Fruit fly (Drosophila melanogaster) whole organism, embryonic: ENCODE results near the gene flip.

Experiments used
- Atf3 ChIP-seq: fragments of 200-800 bp; sonication (Bioruptor generic); optimal IDR thresholded peaks from 3 replicates; lab custom pipeline; 2016; ENCODE audit warnings: missing biosample characterization, missing genetic modification characterization
- Atf6 ChIP-seq: fragments of 200-800 bp; sonication (Bioruptor generic); IDR thresholded peaks from 2 replicates; pipeline ENCODE4 v1.3.6; 2022; ENCODE audit warnings: missing biosample characterization, missing genetic modification characterization
- Bgb ChIP-seq: fragments of 200-800 bp; sonication (Bioruptor generic); IDR thresholded peaks from 2 replicates; pipeline ENCODE4 v1.3.6; 2022; ENCODE audit warnings: missing biosample characterization, missing genetic modification characterization; ENCODE audit not compliant: partially characterized antibody
- CG10321 ChIP-seq: fragments of 200-800 bp; sonication (Bioruptor generic); IDR thresholded peaks from 2 replicates; pipeline ENCODE4 v1.3.6; 2022; ENCODE audit warnings: missing biosample characterization, missing genetic modification characterization
- CG13123 ChIP-seq: fragments of 200-800 bp; sonication (Bioruptor generic); optimal IDR thresholded peaks from 2 replicates; lab custom pipeline; 2016; ENCODE audit warnings: missing biosample characterization, missing genetic modification characterization
- CG13894 ChIP-seq: fragments of 200-800 bp; sonication (Bioruptor generic); optimal IDR thresholded peaks from 3 replicates; lab custom pipeline; 2018; ENCODE audit warnings: missing biosample characterization, mild to moderate bottlenecking, missing genetic modification characterization, moderate library complexity
- CG14014 ChIP-seq: fragments of 200-800 bp; sonication (Bioruptor generic); IDR thresholded peaks from 2 replicates; pipeline ENCODE4 v1.3.6; 2022; ENCODE audit warnings: missing biosample characterization, missing genetic modification characterization
- CG14050 ChIP-seq: fragments of 200-800 bp; sonication (Bioruptor generic); IDR thresholded peaks from 3 replicates; pipeline ENCODE4 v1.3.6; 2022; ENCODE audit warnings: missing biosample characterization, missing genetic modification characterization
- CG14710 ChIP-seq: fragments of 200-800 bp; sonication (Bioruptor generic); optimal IDR thresholded peaks from 3 replicates; lab custom pipeline; 2019; ENCODE audit warnings: missing biosample characterization, mild to moderate bottlenecking, missing genetic modification characterization, moderate library complexity
- CG16779 ChIP-seq: fragments of 200-800 bp; sonication (Bioruptor generic); IDR thresholded peaks from 2 replicates; pipeline ENCODE4 v1.3.6; 2022; ENCODE audit warnings: missing biosample characterization, missing genetic modification characterization
- CG17328 ChIP-seq: fragments of 200-800 bp; sonication (Bioruptor generic); IDR thresholded peaks from 2 replicates; pipeline ENCODE4 v1.3.6; 2022; ENCODE audit warnings: missing biosample characterization, missing genetic modification characterization
- CG1832 ChIP-seq: fragments of 200-800 bp; sonication (Bioruptor generic); optimal IDR thresholded peaks from 2 replicates; lab custom pipeline; 2017; ENCODE audit warnings: missing biosample characterization, mild to moderate bottlenecking, missing genetic modification characterization, inconsistent platforms
- CG2199 ChIP-seq: fragments of 200-800 bp; sonication (Bioruptor generic); IDR thresholded peaks from 3 replicates; pipeline ENCODE4 v1.3.6; 2022; ENCODE audit warnings: missing biosample characterization, missing genetic modification characterization
- CG2202 ChIP-seq: fragments of 200-800 bp; sonication (Bioruptor generic); optimal IDR thresholded peaks from 2 replicates; lab custom pipeline; 2018; ENCODE audit warnings: missing biosample characterization, mild to moderate bottlenecking, missing genetic modification characterization
- CG30020 ChIP-seq: fragments of 200-800 bp; optimal IDR thresholded peaks from 2 replicates; lab custom pipeline; 2019; ENCODE audit warnings: missing biosample characterization, mild to moderate bottlenecking, missing genetic modification characterization, moderate library complexity
- CG3995 ChIP-seq: fragments of 200-800 bp; sonication (Bioruptor generic); optimal IDR thresholded peaks from 3 replicates; lab custom pipeline; 2016; ENCODE audit warnings: missing biosample characterization, missing genetic modification characterization
- CG4854 ChIP-seq: fragments of 200-800 bp; sonication (Bioruptor generic); optimal IDR thresholded peaks from 2 replicates; lab custom pipeline; 2016; ENCODE audit warnings: missing biosample characterization, missing genetic modification characterization, inconsistent platforms
- CG6689 ChIP-seq: fragments of 200-800 bp; sonication (Bioruptor generic); IDR thresholded peaks from 2 replicates; pipeline ENCODE4 v1.3.6; 2022; ENCODE audit warnings: missing biosample characterization, missing genetic modification characterization
- CG7372 ChIP-seq: fragments of 200-800 bp; sonication (Bioruptor generic); IDR thresholded peaks from 2 replicates; pipeline ENCODE4 v1.3.6; 2022; ENCODE audit warnings: missing biosample characterization, missing genetic modification characterization
- CG8281 ChIP-seq: fragments of 200-800 bp; sonication (Bioruptor generic); optimal IDR thresholded peaks from 2 replicates; lab custom pipeline; 2018; ENCODE audit warnings: missing biosample characterization, mild to moderate bottlenecking, missing genetic modification characterization, moderate library complexity
- CkIIα-i1 ChIP-seq: fragments of 200-800 bp; sonication (Bioruptor generic); IDR thresholded peaks from 2 replicates; pipeline ENCODE4 v1.3.6; 2022; ENCODE audit warnings: missing biosample characterization, missing genetic modification characterization
- Dbx ChIP-seq: fragments of 200-800 bp; sonication (Bioruptor generic); IDR thresholded peaks from 3 replicates; pipeline ENCODE4 v1.3.6; 2022; ENCODE audit warnings: missing biosample characterization, missing genetic modification characterization
- Doc2 ChIP-seq: fragments of 200-800 bp; sonication (Bioruptor generic); IDR thresholded peaks from 2 replicates; pipeline ENCODE4 v1.3.6; 2022; ENCODE audit warnings: missing biosample characterization, missing genetic modification characterization
- Dp ChIP-seq: fragments of 200-800 bp; sonication (Bioruptor generic); optimal IDR thresholded peaks from 2 replicates; lab custom pipeline; 2018; ENCODE audit warnings: missing biosample characterization, mild to moderate bottlenecking, missing genetic modification characterization, moderate library complexity
- Ets65A ChIP-seq: fragments of 200-800 bp; sonication (Bioruptor generic); peaks from one replicate; lab custom pipeline; 2016; ENCODE audit warnings: missing biosample characterization, missing genetic modification characterization
- Hand ChIP-seq: fragments of 200-800 bp; sonication (Bioruptor generic); optimal IDR thresholded peaks from 2 replicates; lab custom pipeline; 2017; ENCODE audit warnings: mild to moderate bottlenecking, missing biosample characterization, missing genetic modification reagents, missing genetic modification characterization
- Hey ChIP-seq: fragments of 200-800 bp; sonication (Bioruptor generic); optimal IDR thresholded peaks from 3 replicates; lab custom pipeline; 2018; ENCODE audit warnings: missing biosample characterization, mild to moderate bottlenecking, missing genetic modification characterization
- Med ChIP-seq: fragments of 200-800 bp; sonication (Bioruptor generic); peaks from one replicate; lab custom pipeline; 2016; ENCODE audit warnings: missing biosample characterization, missing genetic modification characterization, mild to moderate bottlenecking, inconsistent platforms, moderate library complexity
- Trl ChIP-seq, 3 experiments: fragments of >200 bp in 2 of 3; fragments of 200-800 bp in 1 of 3; sonication (Bioruptor generic) in 1 of 3; optimal IDR thresholded peaks; 2 replicates in 1 of 3; 3 replicates in 2 of 3; lab custom pipeline; 2016 to 2017; ENCODE audit warnings: missing biosample characterization in 1 of 3, missing genetic modification characterization in 1 of 3
- YL-1 ChIP-seq: fragments of 200-800 bp; sonication (Bioruptor generic); optimal IDR thresholded peaks from 3 replicates; lab custom pipeline; 2017; ENCODE audit warnings: missing biosample characterization, mild to moderate bottlenecking, missing genetic modification characterization
- abd-A ChIP-seq: fragments of 200-800 bp; sonication (Bioruptor generic); optimal IDR thresholded peaks from 3 replicates; lab custom pipeline; 2019; ENCODE audit warnings: missing biosample characterization, mild to moderate bottlenecking, missing genetic modification characterization, moderate library complexity
- br ChIP-seq: fragments of >200 bp; optimal IDR thresholded peaks from 2 replicates; lab custom pipeline; 2017
- chn ChIP-seq: fragments of 200-800 bp; sonication (Bioruptor generic); optimal IDR thresholded peaks from 2 replicates; lab custom pipeline; 2016; ENCODE audit warnings: missing biosample characterization, missing genetic modification characterization
- ci ChIP-seq: fragments of 200-800 bp; sonication (Bioruptor generic); IDR thresholded peaks from 3 replicates; pipeline ENCODE4 v1.3.6; 2022; ENCODE audit warnings: missing biosample characterization, missing genetic modification characterization
- crol ChIP-seq: fragments of 200-800 bp; sonication (Bioruptor generic); IDR thresholded peaks from 2 replicates; pipeline ENCODE4 v1.3.6; 2022; ENCODE audit warnings: missing biosample characterization, missing genetic modification characterization
- fd102C ChIP-seq: fragments of 200-800 bp; sonication (Bioruptor generic); optimal IDR thresholded peaks from 2 replicates; lab custom pipeline; 2018; ENCODE audit warnings: missing biosample characterization, mild to moderate bottlenecking, missing genetic modification characterization, moderate library complexity
- gce ChIP-seq: fragments of 200-800 bp; sonication (Bioruptor generic); IDR thresholded peaks from 3 replicates; pipeline ENCODE4 v1.3.6; 2022; ENCODE audit warnings: missing biosample characterization, missing genetic modification characterization
- insv ChIP-seq, 2 experiments: fragments of 200-800 bp; sonication (Bioruptor generic); optimal IDR thresholded peaks; 3 replicates each; lab custom pipeline; 2016 to 2018; ENCODE audit warnings: missing biosample characterization in 2 of 2, missing genetic modification characterization in 2 of 2
- lilli ChIP-seq: fragments of 200-800 bp; sonication (Bioruptor generic); optimal IDR thresholded peaks from 3 replicates; lab custom pipeline; 2016; ENCODE audit warnings: missing biosample characterization, missing genetic modification characterization
- lov ChIP-seq, 2 experiments: fragments of 200-800 bp in 1 of 2; fragments of >200 bp in 1 of 2; sonication (Bioruptor generic) in 1 of 2; IDR thresholded peaks in 1 of 2; optimal IDR thresholded peaks in 1 of 2; 2 replicates in 1 of 2; 3 replicates in 1 of 2; pipeline versions ENCODE4 v1.3.6 to Lab custom; 2017 to 2022; ENCODE audit warnings: missing biosample characterization in 1 of 2, missing genetic modification characterization in 1 of 2
- mam ChIP-seq: fragments of 200-800 bp; sonication (Bioruptor generic); optimal IDR thresholded peaks from 3 replicates; lab custom pipeline; 2016; ENCODE audit warnings: missing biosample characterization, missing genetic modification characterization
- nerfin-1 ChIP-seq: fragments of 200-800 bp; sonication (Bioruptor generic); optimal IDR thresholded peaks from 3 replicates; lab custom pipeline; 2019; ENCODE audit warnings: missing biosample characterization, mild to moderate bottlenecking, missing genetic modification characterization, moderate library complexity
- pros ChIP-seq: fragments of 200-800 bp; sonication (Bioruptor generic); optimal IDR thresholded peaks from 3 replicates; lab custom pipeline; 2019; ENCODE audit warnings: missing biosample characterization, mild to moderate bottlenecking, missing genetic modification characterization, moderate library complexity
- repo ChIP-seq: fragments of 200-800 bp; sonication (Bioruptor generic); optimal IDR thresholded peaks from 2 replicates; lab custom pipeline; 2016; ENCODE audit warnings: missing biosample characterization, missing genetic modification characterization
- schlank ChIP-seq: fragments of 200-800 bp; sonication (Bioruptor generic); optimal IDR thresholded peaks from 2 replicates; lab custom pipeline; 2018; ENCODE audit warnings: missing biosample characterization, mild to moderate bottlenecking, missing genetic modification characterization
- slp2 ChIP-seq: fragments of 200-800 bp; sonication (Bioruptor generic); optimal IDR thresholded peaks from 2 replicates; lab custom pipeline; 2016; ENCODE audit warnings: missing biosample characterization, missing genetic modification characterization
- ssp ChIP-seq: fragments of 200-800 bp; sonication (Bioruptor generic); IDR thresholded peaks from 2 replicates; pipeline ENCODE4 v1.3.6; 2022; ENCODE audit warnings: missing biosample characterization, missing genetic modification characterization
- stc ChIP-seq: fragments of 200-800 bp; sonication (Bioruptor generic); IDR thresholded peaks from 2 replicates; pipeline ENCODE4 v1.3.6; 2022; ENCODE audit warnings: missing biosample characterization, missing genetic modification characterization
- trem ChIP-seq: fragments of 200-800 bp; optimal IDR thresholded peaks from 3 replicates; lab custom pipeline; 2019; ENCODE audit warnings: missing biosample characterization, mild to moderate bottlenecking, missing genetic modification characterization, moderate library complexity
- vvl ChIP-seq: fragments of 200-800 bp; sonication (Bioruptor generic); IDR thresholded peaks from 2 replicates; pipeline ENCODE4 v1.3.6; 2022; ENCODE audit warnings: missing biosample characterization, missing genetic modification characterization

Gene flip

DNA sequence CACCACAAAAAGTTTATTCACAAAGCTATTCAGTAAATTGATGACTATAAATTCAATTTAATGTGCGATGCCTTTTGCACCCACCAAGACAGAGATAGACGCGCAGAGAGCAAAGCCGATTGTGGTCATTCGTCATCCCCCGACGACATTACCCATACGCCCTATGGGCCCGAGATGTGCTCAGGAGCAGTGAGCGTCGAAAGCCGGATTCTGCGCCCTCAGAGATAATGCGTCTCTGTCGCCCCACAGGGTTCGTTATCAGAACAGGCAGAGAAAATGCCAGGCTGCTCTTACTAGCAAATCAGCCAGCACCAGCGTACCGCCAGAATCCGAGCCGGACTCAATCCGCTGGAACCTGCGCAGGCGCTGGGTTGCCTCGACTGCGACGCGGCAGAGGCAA is 13.6 kb upstream of the flip start (continued):
- TF ChIP-seq CG4854 = no peak
- TF ChIP-seq CG1832 (GFP tag; lab: Kevin White, UChicago) = peak; percentile 19
- TF ChIP-seq CG17328 (GFP tag; lab: Robert Waterston, UW) = no peak
- no peak for TF ChIP-seq Atf6 (GFP tag; lab: Robert Waterston, UW)
- no peak for TF ChIP-seq stc (GFP tag; lab: Robert Waterston, UW)
- no peak for TF ChIP-seq lilli (GFP tag; lab: Kevin White, UChicago)
- no peak for TF ChIP-seq Hand (GFP tag; lab: Kevin White, UChicago)
- TF ChIP-seq repo (GFP tag; lab: Kevin White, UChicago) = no peak
- no peak for TF ChIP-seq YL-1
- no peak for TF ChIP-seq CkIIα-i1 (GFP tag; lab: Robert Waterston, UW)
- no peak for TF ChIP-seq insv (GFP tag; optimal IDR thresholded peaks at IDR 0.05; lab: Kevin White, UChicago)
- peak; percentile 4 to 13 for TF ChIP-seq Trl (optimal IDR thresholded peaks at IDR 0.05; lab: Kevin White, UChicago)
- TF ChIP-seq Trl (GFP tag; optimal IDR thresholded peaks at IDR 0.05; lab: Kevin White, UChicago) = no peak
- TF ChIP-seq CG13894 (tag; lab: Kevin White, UChicago) = peak; percentile 13
- TF ChIP-seq CG7372 (GFP tag; lab: Robert Waterston, UW) = no peak
- no peak for TF ChIP-seq Bgb (GFP tag; lab: Robert Waterston, UW)
- no peak for TF ChIP-seq br (lab: Kevin White, UChicago)
- TF ChIP-seq CG13123 = no peak
- TF ChIP-seq Dp (GFP tag; lab: Kevin White, UChicago) = no peak
- no peak for TF ChIP-seq pros (GFP tag; lab: Kevin White, UChicago)
- TF ChIP-seq CG10321 = no peak
- no peak for TF ChIP-seq gce (GFP tag; lab: Robert Waterston, UW)
- TF ChIP-seq CG14014 = no peak
- TF ChIP-seq, all 482 proteins: peak for 15

DNA sequence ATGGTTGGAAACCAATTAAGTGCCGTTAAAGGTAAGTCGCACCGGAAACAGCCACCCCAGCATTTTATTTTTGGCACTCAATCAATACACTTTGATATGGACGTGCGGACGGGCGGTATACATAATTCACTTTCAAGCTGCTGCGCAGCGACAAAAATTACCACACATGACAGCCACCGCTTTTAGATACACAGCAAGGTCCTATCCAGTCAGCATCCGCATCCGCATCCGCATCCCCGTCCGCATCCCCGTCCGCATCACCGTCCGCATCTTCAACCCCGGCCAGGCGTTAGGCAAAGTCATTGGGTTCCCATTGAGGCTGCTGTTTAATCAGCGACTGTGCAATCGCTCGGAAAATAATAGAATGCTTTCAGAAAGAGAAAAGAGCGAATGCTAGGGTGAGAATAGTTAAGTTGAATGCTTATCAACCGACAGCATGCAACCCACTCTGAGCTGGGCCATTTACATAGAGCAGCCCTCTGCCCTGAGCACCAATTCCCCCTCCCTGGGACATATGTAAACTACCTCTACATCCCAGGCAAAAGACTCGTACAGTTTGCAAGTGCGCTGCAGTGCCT is 6.7 kb upstream of the flip start:
- TF ChIP-seq lov (optimal IDR thresholded peaks at IDR 0.05; lab: Kevin White, UChicago) = no peak
- 0 out of 3 replicates have a peak, but pooled peaks have one; percentile 50 for TF ChIP-seq lov (GFP tag; IDR thresholded peaks at IDR 0.05; lab: Robert Waterston, UW)
- TF ChIP-seq CG14050 = no peak
- TF ChIP-seq schlank (tag; lab: Kevin White, UChicago) = no peak
- TF ChIP-seq Hey (tag; lab: Kevin White, UChicago) = peak; percentile 28
- no peak for TF ChIP-seq CG30020
- no peak for TF ChIP-seq trem (tag; lab: Kevin White, UChicago)
- peak; percentile 54 for TF ChIP-seq Med (GFP tag; lab: Kevin White, UChicago)
- no peak for TF ChIP-seq slp2 (GFP tag; lab: Kevin White, UChicago)
- peak; percentile 16 for TF ChIP-seq Ets65A (GFP tag; lab: Kevin White, UChicago)
- TF ChIP-seq Dbx = no peak
- TF ChIP-seq Atf3 (GFP tag; lab: Kevin White, UChicago) = no peak
- no peak for TF ChIP-seq ssp
- TF ChIP-seq fd102C (GFP tag; lab: Kevin White, UChicago) = no peak
- TF ChIP-seq CG6689 (GFP tag; lab: Robert Waterston, UW) = no peak
- TF ChIP-seq ci = 0 out of 3 replicates have a peak, but pooled peaks have one; percentile 24
- no peak for TF ChIP-seq insv (GFP tag; optimal IDR thresholded peaks at IDR 0.05; lab: Kevin White, UChicago)
- TF ChIP-seq nerfin-1 (tag; lab: Kevin White, UChicago) = peak; percentile 51
- TF ChIP-seq mam (GFP tag; lab: Kevin White, UChicago) = no peak
- peak; percentile 70; the same call in 2 of the 3 replicates for TF ChIP-seq CG2199
- TF ChIP-seq CG16779 = no peak
- TF ChIP-seq vvl (GFP tag; lab: Robert Waterston, UW) = 0 out of 2 replicates have a peak, but pooled peaks have one; percentile 26
- no peak for TF ChIP-seq CG8281 (tag; lab: Kevin White, UChicago)
- TF ChIP-seq crol = peak; percentile 26; the same call in 1 of the 2 replicates
- no peak for TF ChIP-seq CG13123
- TF ChIP-seq CG3995 = no peak
- no peak for TF ChIP-seq CG2202 (tag; lab: Kevin White, UChicago)
- no peak for TF ChIP-seq Doc2 (GFP tag; lab: Robert Waterston, UW)
- no peak for TF ChIP-seq chn
- peak; percentile 20 for TF ChIP-seq abd-A (tag; lab: Kevin White, UChicago)
- TF ChIP-seq CG14710 (tag; lab: Kevin White, UChicago) = no peak
